Worm (Caenorhabditis elegans) whole organism, young adult: ENCODE data around the gene rfp-1.
A peak's percentile ranks its signal among the peaks of the same experiment; 100 is the strongest.

Experiments used
- B0336.3 ChIP-seq: fragments of 200-800 bp; sonication (Bioruptor generic); IDR thresholded peaks from 2 replicates; pipeline ENCODE4 v1.3.6; 2022; ENCODE audit warnings: missing genetic modification characterization, missing compliant biosample characterization
- F10E7.11 ChIP-seq: sonication (generic microtip); optimal IDR thresholded peaks from 2 replicates; lab custom pipeline; 2017; ENCODE audit warnings: mild to moderate bottlenecking, missing genetic modification characterization, moderate library complexity, missing compliant biosample characterization
- F23B12.7 ChIP-seq: sonication (generic microtip); optimal IDR thresholded peaks from 2 replicates; lab custom pipeline; 2017; ENCODE audit warnings: missing genetic modification characterization, mild to moderate bottlenecking, missing compliant biosample characterization, antibody characterized with exemption, moderate library complexity; ENCODE audit not compliant: insufficient read depth
- K12H6.12 ChIP-seq: fragments of 200-800 bp; sonication (Bioruptor generic); optimal IDR thresholded peaks from 2 replicates; lab custom pipeline; 2018; ENCODE audit warnings: mild to moderate bottlenecking, missing genetic modification characterization, missing compliant biosample characterization
- T07F8.4 ChIP-seq: sonication (generic microtip); optimal IDR thresholded peaks from 2 replicates; lab custom pipeline; 2016; ENCODE audit warnings: mild to moderate bottlenecking, missing genetic modification characterization, moderate library complexity, missing compliant biosample characterization
- Y53G8AR.9 ChIP-seq: fragments of 200-800 bp; sonication (Bioruptor generic); conservative IDR thresholded peaks from 2 replicates; pipeline ENCODE4 v1.3.6; 2022; ENCODE audit warnings: missing genetic modification reagents, missing genetic modification characterization, missing compliant biosample characterization
- Y56A3A.18 ChIP-seq: fragments of 200-800 bp; sonication (Bioruptor generic); IDR thresholded peaks from 2 replicates; pipeline ENCODE4 v1.3.6; 2022; ENCODE audit warnings: missing genetic modification reagents, missing genetic modification characterization, missing compliant biosample characterization
- Y79H2A.3 ChIP-seq: fragments of 200-800 bp; sonication (Bioruptor generic); conservative IDR thresholded peaks from 2 replicates; pipeline ENCODE4 v1.3.6; 2022; ENCODE audit warnings: missing genetic modification reagents, missing genetic modification characterization, missing compliant biosample characterization
- Y95B8A.8 ChIP-seq: fragments of 200-800 bp; sonication (Bioruptor generic); IDR thresholded peaks from 2 replicates; pipeline ENCODE4 v1.3.6; 2022; ENCODE audit warnings: missing genetic modification reagents, missing genetic modification characterization, missing compliant biosample characterization
- akir-1 ChIP-seq: fragments of 200-800 bp; sonication (Bioruptor generic); optimal IDR thresholded peaks from 2 replicates; lab custom pipeline; 2018; ENCODE audit warnings: mild to moderate bottlenecking, missing genetic modification characterization, moderate library complexity, missing compliant biosample characterization
- atf-7 ChIP-seq: sonication (generic microtip); optimal IDR thresholded peaks from 2 replicates; lab custom pipeline; 2017; ENCODE audit warnings: mild to moderate bottlenecking, missing genetic modification characterization, missing compliant biosample characterization
- attf-6 ChIP-seq: fragments of 200-800 bp; sonication (Bioruptor generic); IDR thresholded peaks from 2 replicates; pipeline ENCODE4 v1.3.6; 2022; ENCODE audit warnings: missing genetic modification reagents, missing genetic modification characterization, missing compliant biosample characterization
- cebp-1 ChIP-seq, 2 experiments: fragments of 200-800 bp in 1 of 2; sonication (Bioruptor generic) in 1 of 2; sonication (generic microtip) in 1 of 2; IDR thresholded peaks in 1 of 2; optimal IDR thresholded peaks in 1 of 2; 2 replicates each; pipeline versions ENCODE4 v1.3.6 to Lab custom; 2017 to 2022; ENCODE audit warnings: missing compliant biosample characterization in 2 of 2, missing genetic modification characterization in 2 of 2, mild to moderate bottlenecking in 1 of 2, missing genetic modification reagents in 1 of 2, moderate library complexity in 1 of 2
- cebp-2 ChIP-seq: fragments of 200-800 bp; sonication (Bioruptor generic); IDR thresholded peaks from 2 replicates; pipeline ENCODE4 v1.3.6; 2022; ENCODE audit warnings: missing genetic modification characterization, missing compliant biosample characterization
- ceh-40 ChIP-seq: fragments of 200-800 bp; sonication (Bioruptor generic); IDR thresholded peaks from 2 replicates; pipeline ENCODE4 v1.3.6; 2022; ENCODE audit warnings: missing genetic modification characterization, missing compliant biosample characterization
- chd-7 ChIP-seq: sonication (generic microtip); optimal IDR thresholded peaks from 2 replicates; lab custom pipeline; 2016; ENCODE audit warnings: mild to moderate bottlenecking, missing genetic modification characterization, moderate library complexity, missing compliant biosample characterization
- dox-1 ChIP-seq: fragments of 200-800 bp; sonication (Bioruptor generic); IDR thresholded peaks from 2 replicates; pipeline ENCODE4 v1.3.6; 2022; ENCODE audit warnings: missing genetic modification reagents, missing genetic modification characterization, missing compliant biosample characterization
- egl-44 ChIP-seq: fragments of 200-800 bp; sonication (Bioruptor generic); IDR thresholded peaks from 2 replicates; pipeline ENCODE4 v1.3.6; 2022; ENCODE audit warnings: missing genetic modification reagents, missing genetic modification characterization, missing compliant biosample characterization
- hmg-1.2 ChIP-seq: fragments of 200-800 bp; sonication (Bioruptor generic); IDR thresholded peaks from 2 replicates; pipeline ENCODE4 v1.3.6; 2022; ENCODE audit warnings: missing genetic modification reagents, missing genetic modification characterization, missing compliant biosample characterization
- hmg-20 ChIP-seq: fragments of 200-800 bp; sonication (Bioruptor generic); IDR thresholded peaks from 2 replicates; pipeline ENCODE4 v1.3.6; 2022; ENCODE audit warnings: missing genetic modification reagents, missing genetic modification characterization, missing compliant biosample characterization
- let-607 ChIP-seq, 2 experiments: fragments of 200-800 bp in 1 of 2; sonication (Bioruptor generic) in 1 of 2; sonication (generic microtip) in 1 of 2; optimal IDR thresholded peaks; 2 replicates each; lab custom pipeline; 2016 to 2018; ENCODE audit warnings: mild to moderate bottlenecking in 2 of 2, missing compliant biosample characterization in 2 of 2, missing genetic modification characterization in 2 of 2, moderate library complexity in 2 of 2, missing genotype in 1 of 2
- lin-35 ChIP-seq, 3 experiments: fragments of 150-350 bp in 2 of 3; sonication (generic microtip) in 1 of 3; optimal IDR thresholded peaks; 2 replicates each; lab custom pipeline; 2014 to 2018; ENCODE audit warnings: missing biosample characterization in 3 of 3, missing genetic modification characterization in 3 of 3, missing genetic modification reagents in 3 of 3
- lin-54 ChIP-seq: fragments of 200-800 bp; sonication (Bioruptor generic); optimal IDR thresholded peaks from 2 replicates; lab custom pipeline; 2018; ENCODE audit warnings: mild to moderate bottlenecking, missing genetic modification characterization, missing compliant biosample characterization
- lsl-1 ChIP-seq: fragments of 200-800 bp; sonication (Bioruptor generic); optimal IDR thresholded peaks from 2 replicates; lab custom pipeline; 2018; ENCODE audit warnings: mild to moderate bottlenecking, missing genetic modification characterization, moderate library complexity, missing compliant biosample characterization
- madf-10 ChIP-seq: sonication (generic microtip); optimal IDR thresholded peaks from 2 replicates; lab custom pipeline; 2016; ENCODE audit warnings: mild to moderate bottlenecking, missing genetic modification characterization, missing compliant biosample characterization
- mel-28 ChIP-seq: sonication (generic microtip); optimal IDR thresholded peaks from 2 replicates; lab custom pipeline; 2016; ENCODE audit warnings: borderline replicate concordance, mild to moderate bottlenecking, missing genetic modification characterization, missing compliant biosample characterization
- nfyb-1 ChIP-seq: fragments of 200-800 bp; sonication (Bioruptor generic); IDR thresholded peaks from 2 replicates; pipeline ENCODE4 v1.3.6; 2022; ENCODE audit warnings: missing genetic modification reagents, missing genetic modification characterization, missing compliant biosample characterization
- nhr-179 ChIP-seq: sonication (generic microtip); optimal IDR thresholded peaks from 2 replicates; lab custom pipeline; 2016; ENCODE audit warnings: mild to moderate bottlenecking, missing genetic modification characterization, missing compliant biosample characterization
- nhr-80 ChIP-seq: sonication (generic microtip); optimal IDR thresholded peaks from 2 replicates; lab custom pipeline; 2016; ENCODE audit warnings: missing genetic modification characterization, missing compliant biosample characterization
- tlf-1 ChIP-seq: fragments of 200-800 bp; sonication (Bioruptor generic); optimal IDR thresholded peaks from 2 replicates; lab custom pipeline; 2018; ENCODE audit warnings: mild to moderate bottlenecking, missing genetic modification characterization, missing compliant biosample characterization
- ztf-22 ChIP-seq: fragments of 200-800 bp; sonication (Bioruptor generic); optimal IDR thresholded peaks from 2 replicates; lab custom pipeline; 2018; ENCODE audit warnings: mild to moderate bottlenecking, missing genetic modification characterization, moderate library complexity, missing compliant biosample characterization
- ztf-28 ChIP-seq: fragments of 200-800 bp; sonication (Bioruptor generic); IDR thresholded peaks from 2 replicates; pipeline ENCODE4 v1.3.6; 2022; ENCODE audit warnings: missing genetic modification reagents, missing genetic modification characterization, missing compliant biosample characterization
- ztf-3 ChIP-seq: fragments of 200-800 bp; sonication (Bioruptor generic); optimal IDR thresholded peaks from 2 replicates; lab custom pipeline; 2018; ENCODE audit warnings: mild to moderate bottlenecking, missing genetic modification characterization, missing compliant biosample characterization
- ztf-6 ChIP-seq: fragments of 200-800 bp; sonication (Bioruptor generic); IDR thresholded peaks from 2 replicates; pipeline ENCODE4 v1.3.6; 2022; ENCODE audit warnings: missing genetic modification reagents, missing genetic modification characterization, missing compliant biosample characterization

rfp-1 gene

ce11 chrIII:8324412-8324811 lies 34.0 kb upstream of the rfp-1 start, which contains the start of gene F10E9.12 (continued):
- no peak for TF ChIP-seq F23B12.7 (tag; lab: Kevin White, UChicago)
- TF ChIP-seq nfyb-1 (GFP tag; lab: Robert Waterston, UW): no peak
- no peak for TF ChIP-seq chd-7 (tag; lab: Kevin White, UChicago)
- TF ChIP-seq attf-6 (GFP tag; lab: Robert Waterston, UW): no peak
- no peak for TF ChIP-seq ztf-3 (GFP tag; lab: Kevin White, UChicago)

ce11 chrIII:8325574-8326513 lies 32.6 kb upstream of the rfp-1 start, which contains the start of gene ZC262.13:
Gene ZC262.13, plus strand, starts transcription at chrIII:8326214.
- TF ChIP-seq ceh-40 (no peak), Y95B8A.8 (peak; percentile 79), dox-1 (GFP tag; lab: Robert Waterston, UW) (peak; percentile 7; the same call in 1 of the 2 replicates), ztf-22 (no peak), cebp-1 (GFP tag; IDR thresholded peaks at IDR 0.05; lab: Robert Waterston, UW) (peak; percentile 60; the same call in 1 of the 2 replicates), cebp-1 (tag; optimal IDR thresholded peaks at IDR 0.05; lab: Kevin White, UChicago) (peak; percentile 80), tlf-1 (no peak), nhr-179 (no peak), Y56A3A.18 (GFP tag; lab: Robert Waterston, UW) (0 out of 2 replicates have a peak, but pooled peaks have one; percentile 43), lin-35 (GFP tag; optimal IDR thresholded peaks at IDR 0.05; lab: Kevin White, UChicago) (peak in 1 of 3 experiments; percentile 11), K12H6.12 (no peak), hmg-20 (no peak), Y53G8AR.9 (GFP tag; lab: Robert Waterston, UW) (0 out of 2 replicates have a peak, but pooled peaks have one; percentile 52), hmg-1.2 (0 out of 2 replicates have a peak, but pooled peaks have one; percentile 17), ztf-28 (GFP tag; lab: Robert Waterston, UW) (no peak), madf-10 (tag; lab: Kevin White, UChicago) (peak; percentile 2), egl-44 (GFP tag; lab: Robert Waterston, UW) (0 out of 2 replicates have a peak, but pooled peaks have one; percentile 17), T07F8.4 (tag; lab: Kevin White, UChicago) (no peak), Y79H2A.3 (GFP tag; lab: Robert Waterston, UW) (peak; percentile 30; the same call in 1 of the 2 replicates), F10E7.11 (tag; lab: Kevin White, UChicago) (no peak), akir-1 (GFP tag; lab: Kevin White, UChicago) (no peak), B0336.3 (GFP tag; lab: Robert Waterston, UW) (peak; percentile 34; the same call in 1 of the 2 replicates), attf-6 (GFP tag; lab: Robert Waterston, UW) (no peak), cebp-2 (GFP tag; lab: Robert Waterston, UW) (no peak), lin-54 (peak; percentile 6), nhr-80 (tag; lab: Kevin White, UChicago) (peak; percentile 73), F23B12.7 (tag; lab: Kevin White, UChicago) (no peak), mel-28 (tag; lab: Kevin White, UChicago) (no peak), atf-7 (tag; lab: Kevin White, UChicago) (peak; percentile 41), ztf-6 (GFP tag; lab: Robert Waterston, UW) (no peak), let-607 (tag; optimal IDR thresholded peaks at IDR 0.05; lab: Kevin White, UChicago) (peak in 1 of 2 experiments; percentile 42), lsl-1 (GFP tag; lab: Kevin White, UChicago) (no peak)
